Fruit fly (Drosophila melanogaster): ENCODE measurements around the gene Taf7.

Gene Taf7

dm6 chr3R:7911482-7911881 lies 4.3 kb downstream of the Taf7 start, which contains the start of gene Prat (continued):
- peak; percentile 85 for TF ChIP-seq CG2116 (GFP tag; optimal IDR thresholded peaks at IDR 0.05)
- TF ChIP-seq tgo (GFP tag; IDR thresholded peaks at IDR 0.05), result no peak
- no peak for TF ChIP-seq odd (GFP tag; optimal IDR thresholded peaks at IDR 0.05)
- TF ChIP-seq Ssrp (tag; optimal IDR thresholded peaks at IDR 0.05), result no peak
- TF ChIP-seq ranshi (GFP tag; IDR thresholded peaks at IDR 0.05), result no peak
- no peak for TF ChIP-seq slou (GFP tag; optimal IDR thresholded peaks at IDR 0.05)
- no peak for TF ChIP-seq Six4 (GFP tag; optimal IDR thresholded peaks at IDR 0.05)
- TF ChIP-seq Sox102F (GFP tag; optimal IDR thresholded peaks at IDR 0.05), result no peak
- no peak for TF ChIP-seq luna (GFP tag; optimal IDR thresholded peaks at IDR 0.05)
- no peak for TF ChIP-seq stc (GFP tag; IDR thresholded peaks at IDR 0.05)
- no peak for TF ChIP-seq ap (GFP tag; IDR thresholded peaks at IDR 0.05)
- TF ChIP-seq CG17912 (GFP tag; optimal IDR thresholded peaks at IDR 0.05), result no peak
- TF ChIP-seq Optix (GFP tag; IDR thresholded peaks at IDR 0.05), result no peak
- no peak for TF ChIP-seq CG7372 (GFP tag; IDR thresholded peaks at IDR 0.05)
- no peak for TF ChIP-seq grn (GFP tag; optimal IDR thresholded peaks at IDR 0.05)
- TF ChIP-seq CG15479 (GFP tag; optimal IDR thresholded peaks at IDR 0.05), result peak; percentile 58
- peak; percentile 71 for TF ChIP-seq sna (GFP tag; IDR thresholded peaks at IDR 0.05; ENCODE audit: partially characterized antibody)
- no peak for TF ChIP-seq NfI (GFP tag; optimal IDR thresholded peaks at IDR 0.05)
- TF ChIP-seq CG11723 (GFP tag; optimal IDR thresholded peaks at IDR 0.05), result no peak

dm6 chr3R:7913139-7913538 lies 6.0 kb downstream of the Taf7 start, which contains the start of gene Rfk:
Rfk (minus strand) TSS chr3R:7913290.
- no peak for TF ChIP-seq ase (GFP tag; IDR thresholded peaks at IDR 0.05)
- TF ChIP-seq Taf1 (GFP tag; IDR thresholded peaks at IDR 0.05), result no peak
- no peak for TF ChIP-seq ewg (GFP tag; optimal IDR thresholded peaks at IDR 0.05)
- no peak for TF ChIP-seq Dek (tag; optimal IDR thresholded peaks at IDR 0.05)
- TF ChIP-seq Fer3 (tag; optimal IDR thresholded peaks at IDR 0.05), result peak; percentile 16
- TF ChIP-seq Hr3 (GFP tag; optimal IDR thresholded peaks at IDR 0.05), result peak; percentile 25
- peak; percentile 39 for TF ChIP-seq CG14710 (tag; optimal IDR thresholded peaks at IDR 0.05)
- TF ChIP-seq dm (GFP tag; optimal IDR thresholded peaks at IDR 0.05), result no peak
- peak; percentile 9 for TF ChIP-seq CG12155 (GFP tag; optimal IDR thresholded peaks at IDR 0.05)
- peak; percentile 9 for TF ChIP-seq Sry-δ (GFP tag; optimal IDR thresholded peaks at IDR 0.05)
- TF ChIP-seq CG1832 (GFP tag; optimal IDR thresholded peaks at IDR 0.05), result no peak
- TF ChIP-seq vvl (GFP tag; IDR thresholded peaks at IDR 0.05), result peak; percentile 67
- peak; percentile 52 for TF ChIP-seq Dp (GFP tag; optimal IDR thresholded peaks at IDR 0.05)
- TF ChIP-seq hb (GFP tag; IDR thresholded peaks at IDR 0.05; ENCODE audit: partially characterized antibody), result no peak
- TF ChIP-seq CG10267 (tag; optimal IDR thresholded peaks at IDR 0.05), result peak; percentile 56
- no peak for TF ChIP-seq ranshi (GFP tag; IDR thresholded peaks at IDR 0.05)
- TF ChIP-seq gce (GFP tag; IDR thresholded peaks at IDR 0.05), result no peak
- TF ChIP-seq so (GFP tag; IDR thresholded peaks at IDR 0.05), result no peak
- TF ChIP-seq CG18764 (GFP tag; optimal IDR thresholded peaks at IDR 0.05), result no peak
- TF ChIP-seq Ets97D (GFP tag; optimal IDR thresholded peaks at IDR 0.05), result peak; percentile 41
- TF ChIP-seq dpn (GFP tag; optimal IDR thresholded peaks at IDR 0.05), result peak in 1 of 2 experiments; percentile 6
- TF ChIP-seq kni (GFP tag; optimal IDR thresholded peaks at IDR 0.05), result no peak
- no peak for TF ChIP-seq B-H2 (GFP tag; optimal IDR thresholded peaks at IDR 0.05)
- peak in 1 of 2 experiments; percentile 28 for TF ChIP-seq bsh (GFP tag; optimal IDR thresholded peaks at IDR 0.05)
- no peak for TF ChIP-seq Sin3A (optimal IDR thresholded peaks at IDR 0.05)
- TF ChIP-seq Myb (GFP tag; optimal IDR thresholded peaks at IDR 0.05), result peak; percentile 33
- no peak for TF ChIP-seq CG6654 (GFP tag; optimal IDR thresholded peaks at IDR 0.05)
- no peak for TF ChIP-seq Poxn (GFP tag; IDR thresholded peaks at IDR 0.05)
- no peak for TF ChIP-seq CG10209 (GFP tag; optimal IDR thresholded peaks at IDR 0.05)
- TF ChIP-seq Hmx (GFP tag; optimal IDR thresholded peaks at IDR 0.05), result no peak
- TF ChIP-seq az2 (GFP tag; optimal IDR thresholded peaks at IDR 0.05), result peak; percentile 21
- TF ChIP-seq CG6254 (GFP tag; optimal IDR thresholded peaks at IDR 0.05), result no peak
- TF ChIP-seq gsb-n (tag; optimal IDR thresholded peaks at IDR 0.05), result no peak
- no peak for TF ChIP-seq pum (GFP tag; optimal IDR thresholded peaks at IDR 0.05)

All from whole organism, embryonic.